Fruit fly (Drosophila melanogaster) whole organism, embryonic: Measurements from ENCODE around the gene CG42847.
A peak's percentile ranks its signal among the peaks of the same experiment; 100 is the strongest.

Experiments
- Abd-B ChIP-seq: fragments of 200-800 bp; sonication (Bioruptor generic); optimal IDR thresholded peaks from 2 replicates; lab custom pipeline; 2018; ENCODE audit warnings: missing biosample characterization, mild to moderate bottlenecking, missing genetic modification characterization, moderate library complexity
- Bgb ChIP-seq: fragments of 200-800 bp; sonication (Bioruptor generic); IDR thresholded peaks from 2 replicates; pipeline ENCODE4 v1.3.6; 2022; ENCODE audit warnings: missing biosample characterization, missing genetic modification characterization; ENCODE audit not compliant: partially characterized antibody
- CG12769 ChIP-seq: fragments of 200-800 bp; sonication (Bioruptor generic); optimal IDR thresholded peaks from 2 replicates; lab custom pipeline; 2019; ENCODE audit warnings: missing biosample characterization, mild to moderate bottlenecking, missing genetic modification characterization, moderate library complexity
- CG17186 ChIP-seq: fragments of 200-800 bp; sonication (Bioruptor generic); optimal IDR thresholded peaks from 3 replicates; lab custom pipeline; 2017; ENCODE audit warnings: missing biosample characterization, missing genetic modification reagents, missing genetic modification characterization
- CG18011 ChIP-seq: fragments of 200-800 bp; sonication (Bioruptor generic); optimal IDR thresholded peaks from 2 replicates; lab custom pipeline; 2017; ENCODE audit warnings: missing biosample characterization, missing genetic modification characterization, mild to moderate bottlenecking, moderate library complexity, missing genotype
- CG18262 ChIP-seq: fragments of 200-800 bp; optimal IDR thresholded peaks from 3 replicates; lab custom pipeline; 2019; ENCODE audit warnings: missing biosample characterization, mild to moderate bottlenecking, missing genetic modification characterization, moderate library complexity
- CG18476 ChIP-seq: fragments of 200-800 bp; sonication (Bioruptor generic); optimal IDR thresholded peaks from 2 replicates; lab custom pipeline; 2016; ENCODE audit warnings: missing biosample characterization, mild to moderate bottlenecking, missing genetic modification characterization
- CG32767 ChIP-seq: fragments of 200-800 bp; sonication (Bioruptor generic); IDR thresholded peaks from 2 replicates; pipeline ENCODE4 v1.3.6; 2022; ENCODE audit warnings: missing biosample characterization, missing genetic modification characterization
- CG4730 ChIP-seq: fragments of 200-800 bp; sonication (Bioruptor generic); IDR thresholded peaks from 2 replicates; pipeline ENCODE4 v1.3.6; 2022; ENCODE audit warnings: missing biosample characterization, missing genetic modification characterization
- CG6272 ChIP-seq: fragments of 200-800 bp; sonication (Bioruptor generic); IDR thresholded peaks from 2 replicates; pipeline ENCODE4 v1.3.6; 2022; ENCODE audit warnings: missing biosample characterization, missing genetic modification characterization
- CG7745 ChIP-seq: fragments of 200-800 bp; sonication (Bioruptor generic); optimal IDR thresholded peaks from 2 replicates; lab custom pipeline; 2018; ENCODE audit warnings: missing biosample characterization, mild to moderate bottlenecking, missing genetic modification characterization, moderate library complexity
- CG8388 ChIP-seq: fragments of 200-800 bp; sonication (Bioruptor generic); optimal IDR thresholded peaks from 2 replicates; lab custom pipeline; 2019; ENCODE audit warnings: missing biosample characterization, mild to moderate bottlenecking, missing genetic modification characterization, moderate library complexity
- CG9609 ChIP-seq: fragments of 200-800 bp; sonication (Bioruptor generic); optimal IDR thresholded peaks from 3 replicates; lab custom pipeline; 2016; ENCODE audit warnings: missing biosample characterization, missing genetic modification characterization
- Dp ChIP-seq: fragments of 200-800 bp; sonication (Bioruptor generic); optimal IDR thresholded peaks from 2 replicates; lab custom pipeline; 2018; ENCODE audit warnings: missing biosample characterization, mild to moderate bottlenecking, missing genetic modification characterization, moderate library complexity
- Dref ChIP-seq: fragments of 200-800 bp; sonication (Bioruptor generic); IDR thresholded peaks from 2 replicates; pipeline ENCODE4 v1.3.6; 2022; ENCODE audit warnings: missing biosample characterization, missing genetic modification characterization
- ERR ChIP-seq: fragments of 200-800 bp; sonication (Bioruptor generic); optimal IDR thresholded peaks from 2 replicates; lab custom pipeline; 2016; ENCODE audit warnings: missing biosample characterization, missing genetic modification characterization
- Fer1 ChIP-seq: fragments of 200-800 bp; sonication (Bioruptor generic); optimal IDR thresholded peaks from 2 replicates; lab custom pipeline; 2017; ENCODE audit warnings: missing biosample characterization, mild to moderate bottlenecking, missing genetic modification characterization
- Fer3 ChIP-seq: fragments of 200-800 bp; sonication (Bioruptor generic); optimal IDR thresholded peaks from 2 replicates; lab custom pipeline; 2018; ENCODE audit warnings: missing biosample characterization, mild to moderate bottlenecking, missing genetic modification characterization, moderate library complexity
- Gug ChIP-seq: fragments of 200-800 bp; sonication (Bioruptor generic); IDR thresholded peaks from 4 replicates; pipeline ENCODE4 v1.3.6; 2022; ENCODE audit warnings: missing biosample characterization, missing genetic modification characterization
- Jarid2 ChIP-seq: fragments of 200-800 bp; sonication (Bioruptor generic); optimal IDR thresholded peaks from 3 replicates; lab custom pipeline; 2017; ENCODE audit warnings: mild to moderate bottlenecking, missing biosample characterization, missing genetic modification reagents, missing genetic modification characterization
- MBD-R2 ChIP-seq: fragments of 200-800 bp; sonication (Bioruptor generic); IDR thresholded peaks from 2 replicates; pipeline ENCODE4 v1.3.6; 2022; ENCODE audit warnings: missing biosample characterization, missing genetic modification characterization
- MESR4 ChIP-seq: fragments of 200-800 bp; sonication (Bioruptor generic); optimal IDR thresholded peaks from 2 replicates; lab custom pipeline; 2018; ENCODE audit warnings: missing biosample characterization, mild to moderate bottlenecking, missing genetic modification characterization, moderate library complexity
- Myb ChIP-seq: fragments of 200-800 bp; sonication (Bioruptor generic); optimal IDR thresholded peaks from 2 replicates; lab custom pipeline; 2016; ENCODE audit warnings: missing biosample characterization, missing genetic modification characterization
- NfI ChIP-seq: fragments of 200-800 bp; sonication (Bioruptor generic); optimal IDR thresholded peaks from 3 replicates; lab custom pipeline; 2018; ENCODE audit warnings: missing biosample characterization, mild to moderate bottlenecking, missing genetic modification characterization, moderate library complexity
- Ssrp ChIP-seq: fragments of 200-800 bp; sonication (Bioruptor generic); optimal IDR thresholded peaks from 2 replicates; lab custom pipeline; 2018; ENCODE audit warnings: missing biosample characterization, mild to moderate bottlenecking, missing genetic modification characterization, moderate library complexity
- ac ChIP-seq: fragments of 200-800 bp; sonication (Bioruptor generic); optimal IDR thresholded peaks from 3 replicates; lab custom pipeline; 2017; ENCODE audit warnings: missing biosample characterization, mild to moderate bottlenecking, missing genetic modification characterization
- az2 ChIP-seq: fragments of 200-800 bp; sonication (Bioruptor generic); optimal IDR thresholded peaks from 3 replicates; lab custom pipeline; 2016; ENCODE audit warnings: missing biosample characterization, missing genetic modification characterization
- bab2 ChIP-seq: fragments of 200-800 bp; sonication (Bioruptor generic); optimal IDR thresholded peaks from 2 replicates; lab custom pipeline; 2016; ENCODE audit warnings: missing biosample characterization, missing genetic modification characterization
- bbx ChIP-seq: fragments of 200-800 bp; sonication (Bioruptor generic); IDR thresholded peaks from 2 replicates; pipeline ENCODE4 v1.3.6; 2022; ENCODE audit warnings: missing biosample characterization, missing genetic modification characterization; ENCODE audit not compliant: partially characterized antibody
- bcd ChIP-seq: fragments of 200-800 bp; sonication (Bioruptor generic); optimal IDR thresholded peaks from 2 replicates; lab custom pipeline; 2017; ENCODE audit warnings: missing biosample characterization, mild to moderate bottlenecking, missing genetic modification characterization
- cas ChIP-seq: fragments of 200-800 bp; sonication (Bioruptor generic); IDR thresholded peaks from 2 replicates; pipeline ENCODE4 v1.3.6; 2022; ENCODE audit warnings: missing biosample characterization, missing genetic modification characterization
- corto ChIP-seq: fragments of 200-800 bp; sonication (Bioruptor generic); optimal IDR thresholded peaks from 2 replicates; lab custom pipeline; 2016; ENCODE audit warnings: missing biosample characterization, mild to moderate bottlenecking, missing genetic modification characterization, moderate library complexity
- croc ChIP-seq: fragments of 200-800 bp; sonication (Bioruptor generic); conservative IDR thresholded peaks from 3 replicates; pipeline ENCODE4 v1.3.6; 2022; ENCODE audit warnings: missing biosample characterization, missing genetic modification characterization
- dysf ChIP-seq: fragments of 200-800 bp; sonication (Bioruptor generic); IDR thresholded peaks from 3 replicates; pipeline ENCODE4 v1.3.6; 2022; ENCODE audit warnings: missing biosample characterization, missing genetic modification characterization
- esg ChIP-seq: fragments of 200-800 bp; sonication (Bioruptor generic); conservative IDR thresholded peaks from 2 replicates; pipeline ENCODE4 v1.3.6; 2022; ENCODE audit warnings: missing biosample characterization, missing genetic modification characterization
- fd96Cb ChIP-seq: fragments of 200-800 bp; sonication (Bioruptor generic); optimal IDR thresholded peaks from 2 replicates; lab custom pipeline; 2018; ENCODE audit warnings: missing biosample characterization, mild to moderate bottlenecking, missing genetic modification characterization, moderate library complexity
- fru ChIP-seq: fragments of >200 bp; optimal IDR thresholded peaks from 2 replicates; lab custom pipeline; 2017
- gcm2 ChIP-seq: fragments of 200-800 bp; sonication (Bioruptor generic); optimal IDR thresholded peaks from 2 replicates; lab custom pipeline; 2016; ENCODE audit warnings: missing biosample characterization, missing genetic modification characterization
- gem ChIP-seq: fragments of 200-800 bp; sonication (Bioruptor generic); optimal IDR thresholded peaks from 2 replicates; lab custom pipeline; 2019; ENCODE audit warnings: missing biosample characterization, mild to moderate bottlenecking, missing genetic modification characterization, moderate library complexity
- grn ChIP-seq: fragments of 200-800 bp; sonication (Bioruptor generic); optimal IDR thresholded peaks from 3 replicates; lab custom pipeline; 2017; ENCODE audit warnings: missing biosample characterization, missing genetic modification characterization
- kah ChIP-seq: fragments of 200-800 bp; sonication (Bioruptor generic); optimal IDR thresholded peaks from 2 replicates; lab custom pipeline; 2018; ENCODE audit warnings: missing biosample characterization, mild to moderate bottlenecking, missing genetic modification characterization
- kay ChIP-seq: fragments of 200-800 bp; sonication (Bioruptor generic); optimal IDR thresholded peaks from 2 replicates; lab custom pipeline; 2016; ENCODE audit warnings: missing biosample characterization, missing genetic modification characterization
- lmd ChIP-seq: fragments of 200-800 bp; sonication (Bioruptor generic); IDR thresholded peaks from 2 replicates; pipeline ENCODE4 v1.3.6; 2022; ENCODE audit warnings: missing biosample characterization, missing genetic modification characterization
- pho ChIP-seq: fragments of 200-800 bp; sonication (Bioruptor generic); optimal IDR thresholded peaks from 2 replicates; lab custom pipeline; 2016; ENCODE audit warnings: missing biosample characterization, missing genetic modification characterization
- prd ChIP-seq, 3 experiments: fragments of >200 bp in 2 of 3; fragments of 200-800 bp in 1 of 3; sonication (Bioruptor generic) in 1 of 3; optimal IDR thresholded peaks in 2 of 3; IDR thresholded peaks in 1 of 3; 2 replicates in 2 of 3; 3 replicates in 1 of 3; pipeline versions ENCODE4 v1.3.6 to Lab custom; 2017 to 2022; ENCODE audit warnings: missing biosample characterization in 1 of 3, missing genetic modification characterization in 1 of 3
- ro ChIP-seq: fragments of 200-800 bp; sonication (Bioruptor generic); IDR thresholded peaks from 2 replicates; pipeline ENCODE4 v1.3.6; 2022; ENCODE audit warnings: missing biosample characterization, missing genetic modification characterization
- salm ChIP-seq: fragments of 200-800 bp; sonication (Bioruptor generic); optimal IDR thresholded peaks from 2 replicates; lab custom pipeline; 2018; ENCODE audit warnings: missing biosample characterization, mild to moderate bottlenecking, missing genetic modification characterization
- shn ChIP-seq: fragments of 200-800 bp; sonication (Bioruptor generic); optimal IDR thresholded peaks from 3 replicates; lab custom pipeline; 2016; ENCODE audit warnings: missing biosample characterization, missing genetic modification characterization
- slou ChIP-seq: fragments of 200-800 bp; sonication (Bioruptor generic); optimal IDR thresholded peaks from 3 replicates; lab custom pipeline; 2016; ENCODE audit warnings: missing biosample characterization, missing genetic modification characterization
- tna ChIP-seq: fragments of 200-800 bp; sonication (Bioruptor generic); IDR thresholded peaks from 2 replicates; pipeline ENCODE4 v1.3.6; 2022; ENCODE audit warnings: missing biosample characterization, missing genetic modification characterization; ENCODE audit not compliant: partially characterized antibody
- vvl ChIP-seq: fragments of 200-800 bp; sonication (Bioruptor generic); IDR thresholded peaks from 2 replicates; pipeline ENCODE4 v1.3.6; 2022; ENCODE audit warnings: missing biosample characterization, missing genetic modification characterization

The CG42847 gene

DNA sequence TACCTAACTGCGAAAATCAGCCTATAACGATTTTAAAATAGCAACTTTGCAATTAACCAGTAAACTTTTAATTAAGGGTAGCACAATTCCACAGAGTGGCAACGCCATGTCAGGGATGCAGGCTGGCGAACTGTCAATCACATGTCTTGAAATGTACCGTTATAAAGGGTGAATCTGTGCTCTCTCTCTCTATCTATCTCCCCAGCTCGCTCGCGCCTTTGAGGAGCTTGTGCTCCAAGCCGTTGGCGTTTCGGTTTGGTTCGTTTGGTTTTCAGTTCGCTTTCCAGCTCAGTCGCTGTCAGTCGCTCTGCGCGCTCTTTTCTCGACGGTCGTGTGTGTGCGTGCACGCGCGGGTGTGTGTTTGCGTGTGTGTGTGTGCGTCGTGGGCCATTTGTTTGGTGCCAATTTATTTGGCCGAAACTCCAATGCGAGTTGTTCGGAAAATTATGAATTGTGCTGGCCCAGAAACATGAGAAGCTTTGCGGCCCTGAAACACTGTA, 9.6 kb downstream of the CG42847 start, which contains the start of gene numb (continued):
- TF ChIP-seq shn (GFP tag; lab: Kevin White, UChicago), result no peak
- no peak for TF ChIP-seq corto (GFP tag; lab: Kevin White, UChicago)
- TF ChIP-seq Abd-B (GFP tag; lab: Kevin White, UChicago), result no peak
- no peak for TF ChIP-seq CG4730 (GFP tag; lab: Robert Waterston, UW)
- TF ChIP-seq gcm2 (GFP tag; lab: Kevin White, UChicago), result no peak
- TF ChIP-seq Fer3, result no peak
- no peak for TF ChIP-seq az2
- no peak for TF ChIP-seq CG7745 (tag; lab: Kevin White, UChicago)
- no peak for TF ChIP-seq gem
- TF ChIP-seq bcd (GFP tag; lab: Kevin White, UChicago), result no peak
- no peak for TF ChIP-seq Gug (GFP tag; lab: Robert Waterston, UW)
- no peak for TF ChIP-seq croc
- no peak for TF ChIP-seq bab2 (GFP tag; lab: Kevin White, UChicago)
- TF ChIP-seq kay (GFP tag; lab: Kevin White, UChicago), result no peak
- no peak for TF ChIP-seq cas (GFP tag; lab: Robert Waterston, UW)
- TF ChIP-seq prd (optimal IDR thresholded peaks at IDR 0.05; lab: Kevin White, UChicago), result no peak
- TF ChIP-seq prd (GFP tag; IDR thresholded peaks at IDR 0.05; lab: Robert Waterston, UW), result no peak
- TF ChIP-seq grn, result no peak
- TF ChIP-seq tna (GFP tag; lab: Robert Waterston, UW), result 0 out of 2 replicates have a peak, but pooled peaks have one; percentile 21
- no peak for TF ChIP-seq dysf
- no peak for TF ChIP-seq Ssrp (tag; lab: Kevin White, UChicago)
- TF ChIP-seq Dref, result no peak
- no peak for TF ChIP-seq CG18011
- TF ChIP-seq CG8388 (GFP tag; lab: Kevin White, UChicago), result no peak
- no peak for TF ChIP-seq CG32767
- TF ChIP-seq ERR (GFP tag; lab: Kevin White, UChicago), result no peak
- peak; percentile 79 for TF ChIP-seq Jarid2 (GFP tag; lab: Kevin White, UChicago)
- peak; percentile 85 for TF ChIP-seq Myb
- no peak for TF ChIP-seq pho
- TF ChIP-seq MESR4 (GFP tag; lab: Kevin White, UChicago), result no peak
- TF ChIP-seq CG18476 (GFP tag; lab: Kevin White, UChicago), result no peak
- TF ChIP-seq salm, result no peak
- peak; percentile 53 for TF ChIP-seq Bgb (GFP tag; lab: Robert Waterston, UW)
- peak; percentile 4 for TF ChIP-seq Dp (GFP tag; lab: Kevin White, UChicago)
- TF ChIP-seq CG12769 (tag; lab: Kevin White, UChicago), result peak; percentile 36
- TF ChIP-seq ro (GFP tag; lab: Robert Waterston, UW), result no peak
- TF ChIP-seq Fer1 (GFP tag; lab: Kevin White, UChicago), result no peak
- TF ChIP-seq kah (GFP tag; lab: Kevin White, UChicago), result no peak
- TF ChIP-seq CG9609, result no peak
- no peak for TF ChIP-seq CG6272 (GFP tag; lab: Robert Waterston, UW)
- peak; percentile 63 for TF ChIP-seq vvl
- TF ChIP-seq MBD-R2, result peak; percentile 17; the same call in 1 of the 2 replicates
- TF ChIP-seq ac (GFP tag; lab: Kevin White, UChicago), result no peak
- TF ChIP-seq fd96Cb (tag; lab: Kevin White, UChicago), result no peak
- no peak for TF ChIP-seq CG18262 (tag; lab: Kevin White, UChicago)
- no peak for TF ChIP-seq CG17186 (GFP tag; lab: Kevin White, UChicago)
- no peak for TF ChIP-seq slou
- no peak for TF ChIP-seq NfI
- TF ChIP-seq fru (lab: Kevin White, UChicago), result no peak
- TF ChIP-seq esg (GFP tag; lab: Robert Waterston, UW), result no peak
- TF ChIP-seq bbx (GFP tag; lab: Robert Waterston, UW), result peak; percentile 18; the same call in 1 of the 2 replicates
- TF ChIP-seq lmd (GFP tag; lab: Robert Waterston, UW), result no peak
